Worm (Caenorhabditis elegans) whole organism, L4 larva: ENCODE measurements around the gene F42G4.6.

Experiments
- D1046.2 ChIP-seq: fragments of 200-800 bp; sonication (Bioruptor generic); IDR thresholded peaks from 2 replicates; pipeline ENCODE4 v1.3.6; 2022; ENCODE audit warnings: missing genetic modification characterization, missing compliant biosample characterization
- F10B5.3 ChIP-seq: sonication (generic microtip); optimal IDR thresholded peaks from 2 replicates; lab custom pipeline; 2016; ENCODE audit warnings: mild to moderate bottlenecking, missing genetic modification characterization, missing compliant biosample characterization
- F37D6.2 ChIP-seq: sonication (generic microtip); optimal IDR thresholded peaks from 2 replicates; lab custom pipeline; 2016; ENCODE audit warnings: mild to moderate bottlenecking, missing genetic modification characterization, missing compliant biosample characterization
- F49E8.2 ChIP-seq: sonication (generic microtip); optimal IDR thresholded peaks from 2 replicates; lab custom pipeline; 2016; ENCODE audit warnings: missing compliant biosample characterization, mild to moderate bottlenecking, missing genetic modification characterization, borderline replicate concordance
- T20F7.1 ChIP-seq: fragments of 200-800 bp; sonication (Bioruptor generic); optimal IDR thresholded peaks from 2 replicates; lab custom pipeline; 2018; ENCODE audit warnings: mild to moderate bottlenecking, missing genetic modification characterization, missing compliant biosample characterization
- T26A8.4 ChIP-seq: fragments of 200-800 bp; sonication (Bioruptor generic); IDR thresholded peaks from 2 replicates; pipeline ENCODE4 v1.3.6; 2022; ENCODE audit warnings: missing genetic modification characterization, missing compliant biosample characterization
- Y105C5A.15 ChIP-seq: fragments of 200-800 bp; sonication (Bioruptor generic); IDR thresholded peaks from 2 replicates; pipeline ENCODE4 v1.3.6; 2022; ENCODE audit warnings: missing genetic modification characterization, missing compliant biosample characterization
- ZK546.5 ChIP-seq, 2 experiments: sonication (generic microtip); optimal IDR thresholded peaks; 2 replicates each; lab custom pipeline; 2017; ENCODE audit warnings: missing biosample characterization in 2 of 2, missing genetic modification characterization in 2 of 2
- aha-1 ChIP-seq: fragments of 150-350 bp; peaks from one replicate; lab custom pipeline; 2014; ENCODE audit warnings: missing biosample characterization, missing genetic modification characterization
- aly-2 ChIP-seq: sonication (generic microtip); optimal IDR thresholded peaks from 2 replicates; lab custom pipeline; 2018; ENCODE audit warnings: missing biosample characterization, missing genetic modification characterization
- attf-4 ChIP-seq: sonication (generic microtip); optimal IDR thresholded peaks from 3 replicates; lab custom pipeline; 2017; ENCODE audit warnings: missing biosample characterization, missing genetic modification characterization
- ceh-20 ChIP-seq: fragments of 200-800 bp; sonication (Bioruptor generic); IDR thresholded peaks from 2 replicates; pipeline ENCODE4 v1.3.6; 2022; ENCODE audit warnings: missing genetic modification reagents, missing genetic modification characterization, missing compliant biosample characterization
- ceh-28 ChIP-seq: fragments of 150-350 bp; optimal IDR thresholded peaks from 2 replicates; lab custom pipeline; 2014; ENCODE audit warnings: missing biosample characterization, missing genetic modification reagents, missing genetic modification characterization
- ceh-62 ChIP-seq: sonication (generic microtip); optimal IDR thresholded peaks from 2 replicates; lab custom pipeline; 2017; ENCODE audit warnings: missing biosample characterization, missing genetic modification characterization
- ceh-82 ChIP-seq: sonication (generic microtip); optimal IDR thresholded peaks from 2 replicates; lab custom pipeline; 2017; ENCODE audit warnings: missing biosample characterization, missing genetic modification characterization
- ces-1 ChIP-seq: fragments of 150-350 bp; sonication (generic microtip); optimal IDR thresholded peaks from 4 replicates; lab custom pipeline; 2014; ENCODE audit warnings: missing biosample characterization, missing genetic modification reagents, missing genetic modification characterization
- ctbp-1 ChIP-seq: fragments of 200-800 bp; sonication (Bioruptor generic); IDR thresholded peaks from 2 replicates; pipeline ENCODE4 v1.3.6; 2022; ENCODE audit warnings: missing genetic modification reagents, missing genetic modification characterization, missing compliant biosample characterization
- daf-12 ChIP-seq: fragments of 150-350 bp; optimal IDR thresholded peaks from 2 replicates; lab custom pipeline; 2014; ENCODE audit warnings: missing biosample characterization, missing genetic modification reagents, missing genetic modification characterization
- daf-16 ChIP-seq, 3 experiments: sonication (generic microtip); optimal IDR thresholded peaks; 2 replicates each; lab custom pipeline; 2016 to 2017; ENCODE audit warnings: missing genetic modification characterization in 3 of 3, missing genetic modification reagents in 3 of 3, mild to moderate bottlenecking in 2 of 3, missing compliant biosample characterization in 2 of 3, missing biosample characterization in 1 of 3, moderate library complexity in 1 of 3
- daf-19 ChIP-seq: fragments of 200-800 bp; sonication (Bioruptor generic); conservative IDR thresholded peaks from 2 replicates; pipeline ENCODE4 v1.3.6; 2022; ENCODE audit warnings: missing genetic modification characterization, missing compliant biosample characterization
- dmd-6 ChIP-seq: fragments of 200-800 bp; sonication (Bioruptor generic); IDR thresholded peaks from 2 replicates; pipeline ENCODE4 v1.3.6; 2022; ENCODE audit warnings: missing genetic modification reagents, missing genetic modification characterization, missing compliant biosample characterization
- dmd-9 ChIP-seq: fragments of 200-800 bp; sonication (Bioruptor generic); IDR thresholded peaks from 2 replicates; pipeline ENCODE4 v1.3.6; 2022; ENCODE audit warnings: missing genetic modification reagents, missing genetic modification characterization, missing compliant biosample characterization
- egl-43 ChIP-seq: fragments of 200-800 bp; sonication (Bioruptor generic); IDR thresholded peaks from 2 replicates; pipeline ENCODE4 v1.3.6; 2022; ENCODE audit warnings: missing genetic modification reagents, missing genetic modification characterization, missing compliant biosample characterization
- fos-1 ChIP-seq: fragments of 150-350 bp; optimal IDR thresholded peaks from 2 replicates; lab custom pipeline; 2014; ENCODE audit warnings: missing biosample characterization, missing genetic modification characterization
- hlh-11 ChIP-seq: fragments of 200-800 bp; sonication (Bioruptor generic); optimal IDR thresholded peaks from 2 replicates; lab custom pipeline; 2018; ENCODE audit warnings: mild to moderate bottlenecking, missing genetic modification characterization, missing compliant biosample characterization
- hmg-1.1 ChIP-seq: fragments of 200-800 bp; sonication (Bioruptor generic); IDR thresholded peaks from 2 replicates; pipeline ENCODE4 v1.3.6; 2022; ENCODE audit warnings: missing genetic modification reagents, missing genetic modification characterization, missing compliant biosample characterization
- lim-7 ChIP-seq: fragments of 200-800 bp; sonication (Bioruptor generic); IDR thresholded peaks from 2 replicates; pipeline ENCODE4 v1.3.6; 2022; ENCODE audit warnings: missing genetic modification characterization, missing compliant biosample characterization
- lin-15B ChIP-seq: fragments of 150-350 bp; sonication (generic microtip); optimal IDR thresholded peaks from 3 replicates; lab custom pipeline; 2014; ENCODE audit warnings: missing biosample characterization, missing genetic modification characterization
- lin-29 ChIP-seq: fragments of 200-800 bp; sonication (Bioruptor generic); IDR thresholded peaks from 2 replicates; pipeline ENCODE4 v1.3.6; 2022; ENCODE audit warnings: missing genetic modification reagents, missing genetic modification characterization, missing compliant biosample characterization
- lsy-2 ChIP-seq, 2 experiments: fragments of 150-350 bp in 1 of 2; sonication (generic microtip) in 1 of 2; optimal IDR thresholded peaks; 2 replicates each; lab custom pipeline; 2014 to 2017; ENCODE audit warnings: missing biosample characterization in 2 of 2, missing genetic modification characterization in 2 of 2
- madf-9 ChIP-seq: fragments of 200-800 bp; sonication (Bioruptor generic); conservative IDR thresholded peaks from 2 replicates; pipeline ENCODE4 v1.3.6; 2022; ENCODE audit warnings: missing genetic modification reagents, missing genetic modification characterization, missing compliant biosample characterization
- mdl-1 ChIP-seq, 2 experiments: fragments of 150-350 bp in 1 of 2; sonication (generic microtip) in 1 of 2; optimal IDR thresholded peaks; 2 replicates each; lab custom pipeline; 2014 to 2017; ENCODE audit warnings: missing biosample characterization in 2 of 2, missing genetic modification characterization in 2 of 2
- mes-2 ChIP-seq: sonication (generic microtip); optimal IDR thresholded peaks from 2 replicates; lab custom pipeline; 2016; ENCODE audit warnings: missing genotype, mild to moderate bottlenecking, missing genetic modification characterization, missing compliant biosample characterization; ENCODE audit not compliant: poor library complexity, severe bottlenecking
- mxl-3 ChIP-seq: fragments of 200-800 bp; sonication (Bioruptor generic); optimal IDR thresholded peaks from 2 replicates; lab custom pipeline; 2018; ENCODE audit warnings: mild to moderate bottlenecking, missing genetic modification characterization, missing compliant biosample characterization
- nhr-11 ChIP-seq: fragments of 150-350 bp; optimal IDR thresholded peaks from 2 replicates; lab custom pipeline; 2014; ENCODE audit warnings: missing biosample characterization, missing genetic modification characterization
- nhr-111 ChIP-seq: fragments of 200-800 bp; sonication (Bioruptor generic); optimal IDR thresholded peaks from 2 replicates; lab custom pipeline; 2018; ENCODE audit warnings: mild to moderate bottlenecking, missing genetic modification characterization, missing compliant biosample characterization
- nhr-237 ChIP-seq: sonication (generic microtip); optimal IDR thresholded peaks from 2 replicates; lab custom pipeline; 2017; ENCODE audit warnings: missing biosample characterization, missing genetic modification characterization
- nhr-48 ChIP-seq: sonication (generic microtip); optimal IDR thresholded peaks from 2 replicates; lab custom pipeline; 2016; ENCODE audit warnings: mild to moderate bottlenecking, missing genetic modification characterization, missing compliant biosample characterization
- nhr-6 ChIP-seq: fragments of 150-350 bp; optimal IDR thresholded peaks from 2 replicates; lab custom pipeline; 2014; ENCODE audit warnings: missing biosample characterization, missing genetic modification characterization
- nhr-76 ChIP-seq: fragments of 150-350 bp; optimal IDR thresholded peaks from 2 replicates; lab custom pipeline; 2014; ENCODE audit warnings: missing biosample characterization, missing genetic modification characterization
- nhr-77 ChIP-seq: fragments of 150-350 bp; optimal IDR thresholded peaks from 2 replicates; lab custom pipeline; 2014; ENCODE audit warnings: missing biosample characterization, missing genetic modification characterization
- rbr-2 ChIP-seq: sonication (generic microtip); optimal IDR thresholded peaks from 2 replicates; lab custom pipeline; 2016; ENCODE audit warnings: missing genotype, missing genetic modification characterization, missing compliant biosample characterization
- saeg-2 ChIP-seq: fragments of 200-800 bp; sonication (Bioruptor generic); IDR thresholded peaks from 2 replicates; pipeline ENCODE4 v1.3.6; 2022; ENCODE audit warnings: missing genetic modification reagents, missing genetic modification characterization, missing compliant biosample characterization
- set-16 ChIP-seq: fragments of 200-800 bp; sonication (Bioruptor generic); IDR thresholded peaks from 2 replicates; pipeline ENCODE4 v1.3.6; 2022; ENCODE audit warnings: missing genetic modification reagents, missing genetic modification characterization, missing compliant biosample characterization
- skn-1 ChIP-seq: fragments of 150-350 bp; optimal IDR thresholded peaks from 2 replicates; lab custom pipeline; 2014; ENCODE audit warnings: missing biosample characterization, missing genetic modification characterization
- spr-1 ChIP-seq: sonication (generic microtip); optimal IDR thresholded peaks from 2 replicates; lab custom pipeline; 2016; ENCODE audit warnings: mild to moderate bottlenecking, missing genetic modification characterization, missing compliant biosample characterization
- spr-3 ChIP-seq: fragments of 200-800 bp; sonication (Bioruptor generic); optimal IDR thresholded peaks from 2 replicates; lab custom pipeline; 2018; ENCODE audit warnings: mild to moderate bottlenecking, missing genetic modification characterization, missing compliant biosample characterization
- tra-1 ChIP-seq: fragments of 200-800 bp; sonication (Bioruptor generic); IDR thresholded peaks from 2 replicates; pipeline ENCODE4 v1.3.6; 2022; ENCODE audit warnings: missing genetic modification reagents, missing genetic modification characterization, missing compliant biosample characterization
- vab-7 ChIP-seq: fragments of 200-800 bp; sonication (Bioruptor generic); IDR thresholded peaks from 2 replicates; pipeline ENCODE4 v1.3.6; 2022; ENCODE audit warnings: missing genetic modification reagents, missing genetic modification characterization, missing compliant biosample characterization
- zfp-3 ChIP-seq: fragments of 200-800 bp; sonication (Bioruptor generic); conservative IDR thresholded peaks from 2 replicates; pipeline ENCODE4 v1.3.6; 2022; ENCODE audit warnings: missing genetic modification reagents, missing genetic modification characterization, missing compliant biosample characterization
- zip-11 ChIP-seq: fragments of 200-800 bp; sonication (Bioruptor generic); IDR thresholded peaks from 2 replicates; pipeline ENCODE4 v1.3.6; 2022; ENCODE audit warnings: missing genetic modification characterization, missing compliant biosample characterization
- zip-2 ChIP-seq: fragments of 150-350 bp; optimal IDR thresholded peaks from 2 replicates; lab custom pipeline; 2014; ENCODE audit warnings: missing biosample characterization, missing genetic modification characterization
- ztf-11 ChIP-seq: fragments of 150-350 bp; optimal IDR thresholded peaks from 2 replicates; lab custom pipeline; 2014; ENCODE audit warnings: missing biosample characterization, missing genetic modification characterization

The F42G4.6 gene

DNA sequence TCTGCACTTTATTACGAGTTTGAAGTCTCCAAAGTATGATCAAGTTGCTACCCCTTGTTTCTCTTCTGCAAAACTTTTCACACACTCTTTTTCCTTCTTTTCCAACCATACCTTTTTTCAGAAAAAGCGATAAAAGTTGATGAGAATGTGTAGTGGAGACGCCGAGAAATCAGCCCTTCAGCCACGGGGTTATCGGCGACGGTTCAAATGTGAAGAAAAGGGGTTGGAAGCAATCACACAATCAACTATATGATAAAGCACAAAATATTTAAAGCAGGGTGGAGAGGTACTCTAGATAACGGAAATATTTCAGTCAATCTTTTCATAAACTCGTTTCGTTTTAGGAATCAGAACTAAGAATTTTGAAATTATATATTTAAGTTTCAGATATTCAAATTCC, 6.1 kb upstream of the F42G4.6 start, which contains the start of gene F42G4.5 (continued):
- TF ChIP-seq attf-4 (tag; lab: Kevin White, UChicago) (no peak), tra-1 (GFP tag; lab: Robert Waterston, UW) (no peak), spr-3 (no peak), hmg-1.1 (GFP tag; lab: Robert Waterston, UW) (no peak), aha-1 (no peak), aly-2 (no peak), T26A8.4 (GFP tag; lab: Robert Waterston, UW) (no peak), set-16 (no peak), nhr-111 (no peak), mxl-3 (GFP tag; lab: Kevin White, UChicago) (peak; percentile 27), spr-1 (tag; lab: Kevin White, UChicago) (no peak), zip-11 (GFP tag; lab: Robert Waterston, UW) (no peak), fos-1 (tag; lab: Kevin White, UChicago) (no peak), T20F7.1 (GFP tag; lab: Kevin White, UChicago) (no peak), dmd-9 (GFP tag; lab: Robert Waterston, UW) (no peak), skn-1 (tag; lab: Kevin White, UChicago) (no peak), mdl-1 (tag; optimal IDR thresholded peaks at IDR 0.05; lab: Kevin White, UChicago) (peak in 1 of 2 experiments; percentile 17), mes-2 (no peak), vab-7 (GFP tag; lab: Robert Waterston, UW) (no peak), ZK546.5 (tag; optimal IDR thresholded peaks at IDR 0.05; lab: Kevin White, UChicago) (no peak), nhr-237 (tag; lab: Kevin White, UChicago) (no peak), madf-9 (GFP tag; lab: Robert Waterston, UW) (no peak), lim-7 (GFP tag; lab: Robert Waterston, UW) (no peak), egl-43 (GFP tag; lab: Robert Waterston, UW) (no peak), lin-15B (no peak), nhr-76 (tag; lab: Kevin White, UChicago) (no peak), zfp-3 (GFP tag; lab: Robert Waterston, UW) (no peak), nhr-11 (tag; lab: Kevin White, UChicago) (no peak), ceh-82 (tag; lab: Kevin White, UChicago) (no peak), ceh-62 (tag; lab: Kevin White, UChicago) (no peak), nhr-77 (peak; percentile 45), ctbp-1 (GFP tag; lab: Robert Waterston, UW) (no peak), daf-12 (tag; lab: Kevin White, UChicago) (no peak), ceh-20 (no peak), F49E8.2 (tag; lab: Kevin White, UChicago) (no peak), F37D6.2 (no peak), ceh-28 (tag; lab: Kevin White, UChicago) (no peak), D1046.2 (GFP tag; lab: Robert Waterston, UW) (no peak), lsy-2 (tag; optimal IDR thresholded peaks at IDR 0.05; lab: Kevin White, UChicago) (no peak), rbr-2 (tag; lab: Kevin White, UChicago) (no peak), Y105C5A.15 (GFP tag; lab: Robert Waterston, UW) (no peak), ces-1 (GFP tag; lab: Kevin White, UChicago) (no peak), ztf-11 (tag; lab: Kevin White, UChicago) (no peak), nhr-48 (tag; lab: Kevin White, UChicago) (peak; percentile 30), saeg-2 (no peak), F10B5.3 (tag; lab: Kevin White, UChicago) (no peak), nhr-6 (no peak), dmd-6 (GFP tag; lab: Robert Waterston, UW) (peak; percentile 68), zip-2 (no peak), lin-29 (GFP tag; lab: Robert Waterston, UW) (no peak), daf-16 (GFP tag; optimal IDR thresholded peaks at IDR 0.05; lab: Kevin White, UChicago) (no peak), daf-16 (tag; optimal IDR thresholded peaks at IDR 0.05; lab: Kevin White, UChicago) (peak; percentile 81), hlh-11 (tag; lab: Kevin White, UChicago) (peak; percentile 88), daf-19 (no peak)
